Fruit fly (Drosophila melanogaster) whole organism, embryonic: Measurements from ENCODE around the gene CG8892.
A peak's percentile ranks its signal among the peaks of the same experiment; 100 is the strongest.

Source experiments
- Atf3 ChIP-seq: fragments of 200-800 bp; sonication (Bioruptor generic); optimal IDR thresholded peaks from 3 replicates; lab custom pipeline; 2016; ENCODE audit warnings: missing biosample characterization, missing genetic modification characterization
- C15 ChIP-seq: fragments of 200-800 bp; sonication (Bioruptor generic); IDR thresholded peaks from 3 replicates; pipeline ENCODE4 v1.3.6; 2022; ENCODE audit warnings: missing biosample characterization, missing genetic modification characterization
- CG10209 ChIP-seq: fragments of 200-800 bp; sonication (Bioruptor generic); optimal IDR thresholded peaks from 3 replicates; lab custom pipeline; 2017; ENCODE audit warnings: missing biosample characterization, mild to moderate bottlenecking, missing genetic modification characterization, missing genetic modification reagents
- CG1024 ChIP-seq: fragments of 200-800 bp; sonication (Bioruptor generic); IDR thresholded peaks from 2 replicates; pipeline ENCODE4 v1.3.6; 2022; ENCODE audit warnings: missing biosample characterization, missing genetic modification characterization
- CG11247 ChIP-seq: fragments of 200-800 bp; sonication (Bioruptor generic); IDR thresholded peaks from 2 replicates; pipeline ENCODE4 v1.3.6; 2022; ENCODE audit warnings: missing biosample characterization, missing genetic modification characterization
- CG11696 ChIP-seq: fragments of 200-800 bp; sonication (Bioruptor generic); IDR thresholded peaks from 2 replicates; pipeline ENCODE4 v1.3.6; 2022; ENCODE audit warnings: missing biosample characterization, missing genetic modification characterization
- CG14860 ChIP-seq: fragments of 200-800 bp; sonication (Bioruptor generic); IDR thresholded peaks from 3 replicates; pipeline ENCODE4 v1.3.6; 2022; ENCODE audit warnings: missing biosample characterization, missing genetic modification characterization; ENCODE audit not compliant: partially characterized antibody
- CG15601 ChIP-seq: fragments of 200-800 bp; sonication (Bioruptor generic); optimal IDR thresholded peaks from 3 replicates; lab custom pipeline; 2019; ENCODE audit warnings: missing biosample characterization, mild to moderate bottlenecking, missing genetic modification characterization, moderate library complexity
- CG15696 ChIP-seq: fragments of 200-800 bp; sonication (Bioruptor generic); optimal IDR thresholded peaks from 2 replicates; lab custom pipeline; 2019; ENCODE audit warnings: missing biosample characterization, mild to moderate bottlenecking, missing genetic modification characterization, moderate library complexity
- CG16815 ChIP-seq: fragments of 200-800 bp; sonication (Bioruptor generic); optimal IDR thresholded peaks from 3 replicates; lab custom pipeline; 2017; ENCODE audit warnings: missing biosample characterization, mild to moderate bottlenecking, missing genetic modification characterization
- CG17568 ChIP-seq: fragments of 200-800 bp; sonication (Bioruptor generic); optimal IDR thresholded peaks from 2 replicates; lab custom pipeline; 2018; ENCODE audit warnings: missing biosample characterization, mild to moderate bottlenecking, missing genetic modification characterization, moderate library complexity
- CG17912 ChIP-seq: fragments of 200-800 bp; sonication (Bioruptor generic); optimal IDR thresholded peaks from 2 replicates; lab custom pipeline; 2018; ENCODE audit warnings: missing biosample characterization, mild to moderate bottlenecking, missing genetic modification characterization
- CG2202 ChIP-seq: fragments of 200-800 bp; sonication (Bioruptor generic); optimal IDR thresholded peaks from 2 replicates; lab custom pipeline; 2018; ENCODE audit warnings: missing biosample characterization, mild to moderate bottlenecking, missing genetic modification characterization
- CG30431 ChIP-seq: fragments of 200-800 bp; sonication (Bioruptor generic); optimal IDR thresholded peaks from 2 replicates; lab custom pipeline; 2017; ENCODE audit warnings: missing biosample characterization, missing genetic modification characterization
- CG31441 ChIP-seq: fragments of 200-800 bp; sonication (Bioruptor generic); IDR thresholded peaks from 2 replicates; pipeline ENCODE4 v1.3.6; 2022; ENCODE audit warnings: missing biosample characterization, missing genetic modification characterization
- CG32772 ChIP-seq: fragments of 200-800 bp; sonication (Bioruptor generic); IDR thresholded peaks from 2 replicates; pipeline ENCODE4 v1.3.6; 2022; ENCODE audit warnings: missing biosample characterization, missing genetic modification characterization
- CG5953 ChIP-seq: fragments of 200-800 bp; sonication (Bioruptor generic); IDR thresholded peaks from 2 replicates; pipeline ENCODE4 v1.3.6; 2022; ENCODE audit warnings: missing biosample characterization, missing genetic modification characterization
- CG6791 ChIP-seq: fragments of 200-800 bp; sonication (Bioruptor generic); IDR thresholded peaks from 3 replicates; pipeline ENCODE4 v1.3.6; 2022; ENCODE audit warnings: missing biosample characterization, missing genetic modification characterization; ENCODE audit not compliant: partially characterized antibody
- CG7556 ChIP-seq: fragments of 200-800 bp; sonication (Bioruptor generic); optimal IDR thresholded peaks from 2 replicates; lab custom pipeline; 2017; ENCODE audit warnings: missing biosample characterization, mild to moderate bottlenecking, missing genetic modification characterization
- CG9215 ChIP-seq: fragments of 200-800 bp; sonication (Bioruptor generic); IDR thresholded peaks from 2 replicates; pipeline ENCODE4 v1.3.6; 2022; ENCODE audit warnings: missing biosample characterization, missing genetic modification characterization
- CG9932 ChIP-seq: fragments of 200-800 bp; sonication (Bioruptor generic); IDR thresholded peaks from 2 replicates; pipeline ENCODE4 v1.3.6; 2022; ENCODE audit warnings: missing biosample characterization, missing genetic modification characterization
- Camta ChIP-seq: fragments of 200-800 bp; sonication (Bioruptor generic); optimal IDR thresholded peaks from 2 replicates; lab custom pipeline; 2016; ENCODE audit warnings: missing biosample characterization, missing genetic modification characterization
- CrebB ChIP-seq: fragments of 200-800 bp; sonication (Bioruptor generic); optimal IDR thresholded peaks from 3 replicates; lab custom pipeline; 2018; ENCODE audit warnings: missing biosample characterization, mild to moderate bottlenecking, missing genetic modification characterization
- Doc3 ChIP-seq: fragments of 200-800 bp; sonication (Bioruptor generic); IDR thresholded peaks from 3 replicates; pipeline ENCODE4 v1.3.6; 2022; ENCODE audit warnings: missing biosample characterization, missing genetic modification characterization; ENCODE audit not compliant: partially characterized antibody
- Elba2 ChIP-seq: fragments of 200-800 bp; sonication (Bioruptor generic); optimal IDR thresholded peaks from 3 replicates; lab custom pipeline; 2016; ENCODE audit warnings: missing biosample characterization, missing genetic modification characterization
- Ets65A ChIP-seq: fragments of 200-800 bp; sonication (Bioruptor generic); peaks from one replicate; lab custom pipeline; 2016; ENCODE audit warnings: missing biosample characterization, missing genetic modification characterization
- GATAe ChIP-seq: fragments of 200-800 bp; sonication (Bioruptor generic); conservative IDR thresholded peaks from 2 replicates; pipeline ENCODE4 v1.3.6; 2022; ENCODE audit warnings: missing biosample characterization, missing genetic modification characterization
- HmgZ ChIP-seq: fragments of 200-800 bp; sonication (Bioruptor generic); optimal IDR thresholded peaks from 2 replicates; lab custom pipeline; 2018; ENCODE audit warnings: missing biosample characterization, mild to moderate bottlenecking, missing genetic modification characterization
- Jarid2 ChIP-seq: fragments of 200-800 bp; sonication (Bioruptor generic); optimal IDR thresholded peaks from 3 replicates; lab custom pipeline; 2017; ENCODE audit warnings: mild to moderate bottlenecking, missing biosample characterization, missing genetic modification reagents, missing genetic modification characterization
- Kr ChIP-seq: fragments of 200-800 bp; sonication (Bioruptor generic); optimal IDR thresholded peaks from 2 replicates; lab custom pipeline; 2017; ENCODE audit warnings: missing biosample characterization, mild to moderate bottlenecking, missing genetic modification characterization
- Mes4 ChIP-seq: fragments of 200-800 bp; sonication (Bioruptor generic); optimal IDR thresholded peaks from 2 replicates; lab custom pipeline; 2016; ENCODE audit warnings: missing biosample characterization, missing genetic modification characterization
- NC2α ChIP-seq: fragments of 200-800 bp; sonication (Bioruptor generic); optimal IDR thresholded peaks from 2 replicates; lab custom pipeline; 2016; ENCODE audit warnings: missing biosample characterization, missing genetic modification characterization
- NC2β ChIP-seq: fragments of 200-800 bp; sonication (Bioruptor generic); optimal IDR thresholded peaks from 2 replicates; lab custom pipeline; 2016; ENCODE audit warnings: missing biosample characterization, missing genetic modification characterization
- Spps ChIP-seq: fragments of 200-800 bp; sonication (Bioruptor generic); optimal IDR thresholded peaks from 2 replicates; lab custom pipeline; 2018; ENCODE audit warnings: missing biosample characterization, mild to moderate bottlenecking, missing genetic modification characterization
- Usf ChIP-seq: fragments of 200-800 bp; sonication (Bioruptor generic); optimal IDR thresholded peaks from 2 replicates; lab custom pipeline; 2017; ENCODE audit warnings: missing genotype, missing biosample characterization, missing genetic modification characterization
- cas ChIP-seq: fragments of 200-800 bp; sonication (Bioruptor generic); IDR thresholded peaks from 2 replicates; pipeline ENCODE4 v1.3.6; 2022; ENCODE audit warnings: missing biosample characterization, missing genetic modification characterization
- chinmo ChIP-seq: fragments of 200-800 bp; sonication (Bioruptor generic); IDR thresholded peaks from 4 replicates; pipeline ENCODE4 v1.3.6; 2022; ENCODE audit warnings: missing biosample characterization, missing genetic modification characterization; ENCODE audit not compliant: partially characterized antibody
- danr ChIP-seq: fragments of 200-800 bp; sonication (Bioruptor generic); IDR thresholded peaks from 2 replicates; pipeline ENCODE4 v1.3.6; 2022; ENCODE audit warnings: missing biosample characterization, missing genetic modification characterization
- ewg ChIP-seq: fragments of 200-800 bp; sonication (Bioruptor generic); optimal IDR thresholded peaks from 3 replicates; lab custom pipeline; 2017; ENCODE audit warnings: mild to moderate bottlenecking, missing biosample characterization, missing genetic modification reagents, missing genetic modification characterization
- jing ChIP-seq: fragments of 200-800 bp; sonication (Bioruptor generic); optimal IDR thresholded peaks from 2 replicates; lab custom pipeline; 2018; ENCODE audit warnings: missing biosample characterization, mild to moderate bottlenecking, missing genetic modification characterization
- lbe ChIP-seq: fragments of 200-800 bp; sonication (Bioruptor generic); optimal IDR thresholded peaks from 2 replicates; lab custom pipeline; 2016; ENCODE audit warnings: missing biosample characterization, mild to moderate bottlenecking, missing genetic modification characterization
- p53 ChIP-seq: fragments of 200-800 bp; sonication (Bioruptor generic); optimal IDR thresholded peaks from 2 replicates; lab custom pipeline; 2016; ENCODE audit warnings: missing biosample characterization, missing genetic modification characterization
- pum ChIP-seq: fragments of 200-800 bp; sonication (Bioruptor generic); optimal IDR thresholded peaks from 2 replicates; lab custom pipeline; 2016; ENCODE audit warnings: missing biosample characterization, missing genetic modification characterization
- sens ChIP-seq: fragments of 200-800 bp; sonication (Bioruptor generic); peaks from one replicate; lab custom pipeline; 2016; ENCODE audit warnings: missing biosample characterization, missing genetic modification characterization
- sr ChIP-seq: fragments of 200-800 bp; sonication (Bioruptor generic); IDR thresholded peaks from 3 replicates; pipeline ENCODE4 v1.3.6; 2022; ENCODE audit warnings: missing biosample characterization, missing genetic modification characterization
- toy ChIP-seq: fragments of 200-800 bp; sonication (Bioruptor generic); IDR thresholded peaks from 2 replicates; pipeline ENCODE4 v1.3.6; 2022; ENCODE audit warnings: missing biosample characterization, missing genetic modification characterization
- ttk ChIP-seq: fragments of 200-800 bp; sonication (Bioruptor generic); IDR thresholded peaks from 2 replicates; pipeline ENCODE4 v2.1.2; 2022; ENCODE audit warnings: missing biosample characterization, missing genetic modification characterization
- tx ChIP-seq: fragments of 200-800 bp; sonication (Bioruptor generic); optimal IDR thresholded peaks from 2 replicates; lab custom pipeline; 2016; ENCODE audit warnings: missing biosample characterization, missing genetic modification characterization
- vvl ChIP-seq: fragments of 200-800 bp; sonication (Bioruptor generic); IDR thresholded peaks from 2 replicates; pipeline ENCODE4 v1.3.6; 2022; ENCODE audit warnings: missing biosample characterization, missing genetic modification characterization
- wek ChIP-seq: fragments of 200-800 bp; sonication (Bioruptor generic); optimal IDR thresholded peaks from 3 replicates; lab custom pipeline; 2018; ENCODE audit warnings: missing biosample characterization, mild to moderate bottlenecking, missing genetic modification characterization, moderate library complexity
- zfh1 ChIP-seq: fragments of 200-800 bp; sonication (Bioruptor generic); IDR thresholded peaks from 3 replicates; pipeline ENCODE4 v1.3.6; 2022; ENCODE audit warnings: missing biosample characterization, missing genetic modification characterization

CG8892 gene

DNA sequence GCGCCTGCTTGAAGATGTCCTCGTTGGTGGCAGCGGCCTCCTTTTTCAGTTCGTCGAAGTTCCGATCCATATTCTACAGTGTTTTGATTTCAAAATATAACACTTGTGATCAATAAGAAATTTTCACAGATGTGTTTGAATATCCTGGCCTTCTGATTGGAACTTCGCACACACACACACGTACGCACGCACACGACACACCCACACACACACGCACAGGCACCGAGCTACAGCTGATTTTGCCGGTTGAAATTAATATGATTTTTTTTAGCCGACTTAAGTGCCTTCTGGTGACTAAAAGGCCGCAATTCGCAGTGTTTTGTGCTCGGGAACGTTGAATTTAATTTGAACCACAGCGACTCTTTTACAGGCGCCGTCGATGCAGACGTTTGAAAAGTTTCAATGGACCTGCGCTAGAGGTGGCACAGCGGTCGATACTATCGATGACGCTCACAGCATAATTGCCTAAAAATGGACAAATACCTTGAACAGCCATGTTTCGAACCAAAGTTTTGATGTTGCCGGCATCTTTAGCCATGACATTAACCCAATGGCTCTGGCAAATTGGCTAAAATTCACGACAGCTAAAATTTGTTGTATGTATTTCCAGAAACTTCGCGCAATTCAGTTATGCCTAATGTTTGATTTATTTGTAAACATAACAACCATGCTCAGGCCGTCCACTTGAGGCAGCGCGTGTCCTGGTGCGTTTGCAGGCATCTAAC is 28.1 kb upstream of the CG8892 start, which contains the start of gene Rtnl1 (continued):
- TF ChIP-seq CG14860 (GFP tag; lab: Robert Waterston, UW) (peak; percentile 79), CG17912 (no peak), CG9215 (GFP tag; lab: Robert Waterston, UW) (no peak), CrebB (tag; lab: Kevin White, UChicago) (peak; percentile 17), Mes4 (GFP tag; lab: Kevin White, UChicago) (no peak), ttk (GFP tag; lab: Robert Waterston, UW) (no peak), CG15601 (tag; lab: Kevin White, UChicago) (peak; percentile 42), CG30431 (GFP tag; lab: Kevin White, UChicago) (no peak), vvl (GFP tag; lab: Robert Waterston, UW) (peak; percentile 54; the same call in 1 of the 2 replicates), lbe (GFP tag; lab: Kevin White, UChicago) (no peak), Ets65A (GFP tag; lab: Kevin White, UChicago) (peak; percentile 42), CG16815 (GFP tag; lab: Kevin White, UChicago) (no peak), ewg (GFP tag; lab: Kevin White, UChicago) (peak; percentile 100), pum (peak; percentile 19), CG6791 (peak; percentile 93), GATAe (GFP tag; lab: Robert Waterston, UW) (no peak), CG32772 (GFP tag; lab: Robert Waterston, UW) (no peak), CG11247 (no peak), danr (no peak), Elba2 (peak; percentile 96), NC2α (GFP tag; lab: Kevin White, UChicago) (no peak), CG1024 (no peak), cas (no peak), tx (GFP tag; lab: Kevin White, UChicago) (peak; percentile 11), p53 (GFP tag; lab: Kevin White, UChicago) (peak; percentile 71), CG31441 (no peak), sr (GFP tag; lab: Robert Waterston, UW) (no peak), CG11696 (GFP tag; lab: Robert Waterston, UW) (no peak), CG15696 (tag; lab: Kevin White, UChicago) (no peak), Usf (GFP tag; lab: Kevin White, UChicago) (no peak), Spps (tag; lab: Kevin White, UChicago) (no peak), CG2202 (no peak), Jarid2 (peak; percentile 42), Doc3 (GFP tag; lab: Robert Waterston, UW) (peak; percentile 80), CG17568 (no peak), CG10209 (GFP tag; lab: Kevin White, UChicago) (no peak), CG7556 (GFP tag; lab: Kevin White, UChicago) (peak; percentile 8), CG5953 (GFP tag; lab: Robert Waterston, UW) (no peak), NC2β (peak; percentile 66), Atf3 (no peak), HmgZ (tag; lab: Kevin White, UChicago) (peak; percentile 87), toy (GFP tag; lab: Robert Waterston, UW) (no peak), zfh1 (GFP tag; lab: Robert Waterston, UW) (no peak), chinmo (peak; percentile 99), Camta (GFP tag; lab: Kevin White, UChicago) (no peak), jing (no peak), C15 (GFP tag; lab: Robert Waterston, UW) (no peak), Kr (GFP tag; lab: Kevin White, UChicago) (no peak), wek (GFP tag; lab: Kevin White, UChicago) (no peak), CG9932 (peak; percentile 75), sens (GFP tag; lab: Kevin White, UChicago) (peak; percentile 85)
